In the genomic region with DNA sequence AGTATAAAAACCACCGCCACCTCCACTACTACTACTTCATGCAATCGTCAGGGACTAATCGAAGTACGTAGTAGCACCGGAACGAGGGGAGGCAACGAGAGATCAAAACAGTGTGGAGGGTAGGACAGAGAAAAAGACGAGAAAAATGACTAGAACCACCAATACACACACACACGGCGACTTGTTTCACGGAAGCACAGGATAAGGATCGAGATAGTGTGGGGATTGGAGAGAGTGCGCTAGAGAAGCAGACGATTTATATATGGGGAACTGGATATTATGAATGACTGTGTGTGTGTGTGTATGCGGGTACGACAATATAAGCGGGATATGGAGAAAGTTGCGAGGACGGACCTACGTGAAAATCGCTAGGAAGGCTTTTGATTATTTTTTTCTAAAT, we compare ENCODE assay signal across 8 worm cellular contexts.
A peak's percentile ranks its signal among the peaks of the same experiment; 100 is the strongest.
TF ChIP-seq lines count a peak whose summit lies in the region.

No protein-coding gene starts in this region.

TF ChIP-seq in whole organism, L1 larva, 84 proteins besides CTCF, POLR2A, EP300 and RAD21 (continues in another document):
- TF ChIP-seq hlh-17 (GFP tag; optimal IDR thresholded peaks at IDR 0.05; lab: Kevin White, UChicago; ENCODE audit: borderline replicate concordance) (no peak), dpl-1 (GFP tag; optimal IDR thresholded peaks at IDR 0.05; lab: Kevin White, UChicago) (peak in 1 of 3 experiments; percentile 10), zip-4 (GFP tag; optimal IDR thresholded peaks at IDR 0.05; lab: Kevin White, UChicago) (no peak), unc-130 (tag; optimal IDR thresholded peaks at IDR 0.05; lab: Kevin White, UChicago) (no peak), nhr-19 (GFP tag; conservative IDR thresholded peaks at IDR 0.05; lab: Robert Waterston, UW) (0 out of 2 replicates have a peak, but pooled peaks have one; percentile 15), nhr-90 (tag; optimal IDR thresholded peaks at IDR 0.05; lab: Kevin White, UChicago; ENCODE audit: poor library complexity) (no peak), skn-1 (tag; optimal IDR thresholded peaks at IDR 0.05; lab: Kevin White, UChicago) (no peak), F16B12.6 (tag; optimal IDR thresholded peaks at IDR 0.05; lab: Kevin White, UChicago) (no peak), efl-1 (optimal IDR thresholded peaks at IDR 0.05; lab: Kevin White, UChicago) (no peak), efl-1 (GFP tag; optimal IDR thresholded peaks at IDR 0.05 in 1 of 2; lab: Kevin White, UChicago) (no peak)

TF ChIP-seq in whole organism, L2 larva, 48 proteins besides CTCF, POLR2A, EP300 and RAD21:
- TF ChIP-seq blmp-1 (tag; optimal IDR thresholded peaks at IDR 0.05; lab: Kevin White, UChicago; ENCODE audit: insufficient read depth) = peak; percentile 12
- peak; percentile 6 for TF ChIP-seq sma-3 (GFP tag; optimal IDR thresholded peaks at IDR 0.05; lab: Kevin White, UChicago)
- TF ChIP-seq F13H6.1 (tag; optimal IDR thresholded peaks at IDR 0.05; lab: Kevin White, UChicago) = peak; percentile 12
- no peak for TF ChIP-seq unc-55 (GFP tag; optimal IDR thresholded peaks at IDR 0.05; lab: Kevin White, UChicago)
- TF ChIP-seq nhr-129 (tag; optimal IDR thresholded peaks at IDR 0.05; lab: Kevin White, UChicago) = peak; percentile 25
- no peak for TF ChIP-seq snpc-4 (tag; optimal IDR thresholded peaks at IDR 0.05; lab: Kevin White, UChicago)
- TF ChIP-seq lin-39 (tag; optimal IDR thresholded peaks at IDR 0.05; lab: Kevin White, UChicago) = no peak
- peak; percentile 63 for TF ChIP-seq nhr-25 (tag; optimal IDR thresholded peaks at IDR 0.05; lab: Kevin White, UChicago)

TF ChIP-seq in whole organism, L3 larva, 47 proteins besides CTCF, POLR2A, EP300 and RAD21 (continues in another document):
- TF ChIP-seq nhr-28 (tag; optimal IDR thresholded peaks at IDR 0.05; lab: Kevin White, UChicago) = no peak
- TF ChIP-seq ZK546.5 (tag; optimal IDR thresholded peaks at IDR 0.05; lab: Kevin White, UChicago) = no peak
- TF ChIP-seq lin-15B (tag; optimal IDR thresholded peaks at IDR 0.05; lab: Kevin White, UChicago) = no peak
- no peak for TF ChIP-seq nfya-1 (tag; optimal IDR thresholded peaks at IDR 0.05; lab: Kevin White, UChicago; ENCODE audit: insufficient read depth)
- TF ChIP-seq nhr-25 (tag; optimal IDR thresholded peaks at IDR 0.05; lab: Kevin White, UChicago) = peak; percentile 54
- peak; percentile 64 for TF ChIP-seq nhr-23 (tag; optimal IDR thresholded peaks at IDR 0.05; lab: Kevin White, UChicago)
- TF ChIP-seq eor-1 (tag; optimal IDR thresholded peaks at IDR 0.05; lab: Kevin White, UChicago) = no peak
- TF ChIP-seq egl-5 (tag; optimal IDR thresholded peaks at IDR 0.05; lab: Kevin White, UChicago) = no peak
- TF ChIP-seq hmg-11 (tag; optimal IDR thresholded peaks at IDR 0.05; lab: Kevin White, UChicago) = peak; percentile 14
- TF ChIP-seq ceh-82 (tag; optimal IDR thresholded peaks at IDR 0.05; lab: Kevin White, UChicago) = no peak
- TF ChIP-seq tbx-2 (tag; optimal IDR thresholded peaks at IDR 0.05; lab: Kevin White, UChicago) = no peak
- TF ChIP-seq ama-1 (optimal IDR thresholded peaks at IDR 0.05; lab: Kevin White, UChicago) = peak; percentile 43

TF ChIP-seq in whole organism, L4 larva, 104 proteins besides CTCF, POLR2A, EP300 and RAD21 (continues in another document):
- TF ChIP-seq nhr-25 (tag; optimal IDR thresholded peaks at IDR 0.05; lab: Kevin White, UChicago; ENCODE audit: borderline replicate concordance, insufficient read depth) (peak; percentile 15), ceh-28 (tag; optimal IDR thresholded peaks at IDR 0.05; lab: Kevin White, UChicago) (no peak), snpc-4 (tag; optimal IDR thresholded peaks at IDR 0.05; lab: Kevin White, UChicago) (no peak), hmg-1.1 (GFP tag; IDR thresholded peaks at IDR 0.05; lab: Robert Waterston, UW) (no peak), dmd-9 (GFP tag; IDR thresholded peaks at IDR 0.05; lab: Robert Waterston, UW) (no peak), nhr-10 (tag; optimal IDR thresholded peaks at IDR 0.05; lab: Kevin White, UChicago) (no peak), nhr-28 (tag; optimal IDR thresholded peaks at IDR 0.05; lab: Kevin White, UChicago) (peak; percentile 53), aha-1 (tag; lab: Kevin White, UChicago) (peak; percentile 14), fos-1 (tag; optimal IDR thresholded peaks at IDR 0.05; lab: Kevin White, UChicago) (no peak), hlh-30 (tag; optimal IDR thresholded peaks at IDR 0.05; lab: Kevin White, UChicago; ENCODE audit: insufficient read depth) (peak; percentile 14), F49E8.2 (tag; optimal IDR thresholded peaks at IDR 0.05; lab: Kevin White, UChicago; ENCODE audit: borderline replicate concordance) (no peak), nhr-6 (tag; optimal IDR thresholded peaks at IDR 0.05; lab: Kevin White, UChicago) (no peak)

TF ChIP-seq in whole organism, late embryonic, 69 proteins besides CTCF, POLR2A, EP300 and RAD21:
- peak; percentile 41 for TF ChIP-seq ceh-31 (tag; optimal IDR thresholded peaks at IDR 0.05; lab: Kevin White, UChicago)
- TF ChIP-seq hlh-6 (tag; optimal IDR thresholded peaks at IDR 0.05; lab: Kevin White, UChicago) = peak; percentile 11
- TF ChIP-seq nfya-1 (tag; optimal IDR thresholded peaks at IDR 0.05; lab: Kevin White, UChicago) = no peak
TF ChIP-seq in whole organism, late embryonic: peak in this region for 2.

TF ChIP-seq in whole organism, midembryonic, 9 proteins besides CTCF, POLR2A, EP300 and RAD21:
- no peak for TF ChIP-seq T22C8.4 (GFP tag; IDR thresholded peaks at IDR 0.05; lab: Robert Waterston, UW)
- no peak for TF ChIP-seq flt-1 (GFP tag; IDR thresholded peaks at IDR 0.05; lab: Robert Waterston, UW)
- TF ChIP-seq cog-1 (tag; optimal IDR thresholded peaks at IDR 0.05; lab: Kevin White, UChicago) = no peak
- peak; percentile 34; the same call in 1 of the 2 replicates for TF ChIP-seq ztf-29 (GFP tag; IDR thresholded peaks at IDR 0.05; lab: Robert Waterston, UW)
- no peak for TF ChIP-seq med-1 (GFP tag; optimal IDR thresholded peaks at IDR 0.05; lab: Kevin White, UChicago; ENCODE audit: insufficient read depth)
- TF ChIP-seq ref-1 (GFP tag; conservative IDR thresholded peaks at IDR 0.05; lab: Robert Waterston, UW) = no peak

TF ChIP-seq in whole organism, mixed stage, embryonic, 35 proteins besides CTCF, POLR2A, EP300 and RAD21:
- peak; percentile 24 for TF ChIP-seq blmp-1 (tag; optimal IDR thresholded peaks at IDR 0.05; lab: Kevin White, UChicago)
- no peak for TF ChIP-seq elt-1 (tag; optimal IDR thresholded peaks at IDR 0.05; lab: Kevin White, UChicago; ENCODE audit: borderline replicate concordance, insufficient read depth)
TF ChIP-seq in whole organism, mixed stage, embryonic: peak in this region for 1.

TF ChIP-seq in whole organism, young adult, 124 proteins besides CTCF, POLR2A, EP300 and RAD21:
- no peak for TF ChIP-seq bed-1 (GFP tag; IDR thresholded peaks at IDR 0.05; lab: Robert Waterston, UW)
- peak; percentile 36; the same call in 1 of the 2 replicates for TF ChIP-seq hmg-1.2 (GFP tag; IDR thresholded peaks at IDR 0.05; lab: Robert Waterston, UW)
